Worm (Caenorhabditis elegans) whole organism, L2 larva: Measurements from ENCODE around the gene hcp-3.

Source experiments
- R02D3.7 ChIP-seq: fragments of 150-350 bp; optimal IDR thresholded peaks from 2 replicates; lab custom pipeline; 2014; ENCODE audit warnings: missing biosample characterization, missing genetic modification characterization
- ZK546.5 ChIP-seq: sonication (generic microtip); optimal IDR thresholded peaks from 2 replicates; lab custom pipeline; 2017; ENCODE audit warnings: missing biosample characterization, missing genetic modification characterization
- aly-2 ChIP-seq: fragments of 150-350 bp; optimal IDR thresholded peaks from 2 replicates; lab custom pipeline; 2014; ENCODE audit warnings: missing biosample characterization, missing genetic modification characterization
- crh-2 ChIP-seq: sonication (generic microtip); optimal IDR thresholded peaks from 2 replicates; lab custom pipeline; 2017; ENCODE audit warnings: missing biosample characterization, missing genetic modification characterization
- fos-1 ChIP-seq: fragments of 150-350 bp; optimal IDR thresholded peaks from 2 replicates; lab custom pipeline; 2014; ENCODE audit warnings: missing biosample characterization, missing genetic modification characterization
- mab-5 ChIP-seq: fragments of 150-350 bp; optimal IDR thresholded peaks from 2 replicates; lab custom pipeline; 2014; ENCODE audit warnings: missing biosample characterization, missing genetic modification characterization
- nhr-11 ChIP-seq: fragments of 150-350 bp; optimal IDR thresholded peaks from 2 replicates; lab custom pipeline; 2014; ENCODE audit warnings: missing biosample characterization, missing genetic modification characterization
- nhr-237 ChIP-seq: fragments of 150-350 bp; optimal IDR thresholded peaks from 2 replicates; lab custom pipeline; 2014; ENCODE audit warnings: missing biosample characterization, missing genetic modification characterization
- nhr-77 ChIP-seq: fragments of 150-350 bp; optimal IDR thresholded peaks from 2 replicates; lab custom pipeline; 2014; ENCODE audit warnings: missing biosample characterization, missing genetic modification characterization
- skn-1 ChIP-seq: sonication (generic microtip); optimal IDR thresholded peaks from 2 replicates; lab custom pipeline; 2017; ENCODE audit warnings: missing biosample characterization, missing genetic modification characterization
- ztf-1 ChIP-seq: fragments of 200-800 bp; sonication (Bioruptor generic); conservative IDR thresholded peaks from 2 replicates; pipeline ENCODE4 v1.3.6; 2022; ENCODE audit warnings: missing genetic modification characterization, missing compliant biosample characterization
- ztf-11 ChIP-seq: sonication (generic microtip); optimal IDR thresholded peaks from 2 replicates; lab custom pipeline; 2017; ENCODE audit warnings: missing biosample characterization, missing genetic modification characterization

DNA sequence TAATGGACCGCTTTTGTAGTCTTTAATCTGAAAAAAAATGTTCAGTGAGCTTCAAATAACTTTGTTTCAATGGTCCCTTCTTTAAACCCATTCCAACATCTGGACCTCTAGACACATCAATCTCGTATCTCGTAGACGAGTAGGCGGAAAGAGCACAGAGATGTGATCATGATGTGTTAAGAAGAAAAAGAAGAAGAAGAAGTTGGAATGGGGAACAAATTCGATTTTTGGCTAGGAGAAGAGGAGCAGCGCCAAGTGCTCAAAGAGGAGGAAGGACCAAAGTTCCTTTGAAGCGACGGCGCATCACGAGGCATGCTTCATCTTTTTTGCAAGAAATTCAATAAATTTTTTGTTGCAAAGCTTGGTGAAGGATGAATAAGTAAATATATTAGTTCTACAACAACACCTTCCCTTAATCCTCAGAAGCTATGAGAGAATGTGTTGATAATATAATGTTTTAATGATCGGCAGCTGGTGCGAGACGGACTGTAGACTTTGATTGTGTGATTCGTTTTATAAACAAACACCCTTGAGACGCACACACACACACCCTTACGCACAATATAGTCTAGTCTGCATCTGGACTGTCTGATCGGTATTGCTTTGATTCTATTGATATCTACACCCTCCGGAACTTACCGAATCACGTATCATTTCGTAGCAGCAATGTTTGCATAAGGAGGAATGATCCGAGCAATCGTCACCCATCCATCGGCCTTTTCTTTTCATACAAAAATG, 48.4 kb upstream of the hcp-3 start:
- no peak for TF ChIP-seq R02D3.7 (tag; lab: Kevin White, UChicago)
- no peak for TF ChIP-seq nhr-11
- TF ChIP-seq fos-1 (tag; lab: Kevin White, UChicago) = no peak
- no peak for TF ChIP-seq nhr-77 (tag; lab: Kevin White, UChicago)
- TF ChIP-seq ZK546.5 (tag; lab: Kevin White, UChicago) = no peak
- TF ChIP-seq aly-2 = no peak
- TF ChIP-seq ztf-1 = no peak
- TF ChIP-seq mab-5 = no peak
- TF ChIP-seq crh-2 = no peak
- TF ChIP-seq skn-1 (tag; lab: Kevin White, UChicago) = no peak
- TF ChIP-seq nhr-237 (tag; lab: Kevin White, UChicago) = no peak
- TF ChIP-seq ztf-11 (tag; lab: Kevin White, UChicago) = no peak
